Fruit fly (Drosophila melanogaster) whole organism, embryonic: ENCODE measurements around the gene CG31542.

ENCODE experiments used
- Antp ChIP-seq: fragments of 200-800 bp; sonication (Bioruptor generic); optimal IDR thresholded peaks from 3 replicates; lab custom pipeline; 2016; ENCODE audit warnings: missing biosample characterization, missing genetic modification characterization
- B-H2 ChIP-seq: fragments of 200-800 bp; sonication (Bioruptor generic); optimal IDR thresholded peaks from 2 replicates; lab custom pipeline; 2018; ENCODE audit warnings: missing biosample characterization, mild to moderate bottlenecking, missing genetic modification characterization
- CG11695 ChIP-seq: fragments of 200-800 bp; sonication (Bioruptor generic); IDR thresholded peaks from 3 replicates; pipeline ENCODE4 v1.3.6; 2022; ENCODE audit warnings: missing biosample characterization, missing genetic modification characterization
- CG12299 ChIP-seq: fragments of 200-800 bp; sonication (Bioruptor generic); optimal IDR thresholded peaks from 2 replicates; lab custom pipeline; 2018; ENCODE audit warnings: missing biosample characterization, mild to moderate bottlenecking, missing genetic modification characterization
- CG12744 ChIP-seq: fragments of 200-800 bp; sonication (Bioruptor generic); optimal IDR thresholded peaks from 2 replicates; lab custom pipeline; 2016; ENCODE audit warnings: missing biosample characterization, missing genetic modification characterization
- CG1529 ChIP-seq: fragments of 200-800 bp; sonication (Bioruptor generic); optimal IDR thresholded peaks from 3 replicates; lab custom pipeline; 2018; ENCODE audit warnings: missing biosample characterization, missing genetic modification characterization
- CG15601 ChIP-seq: fragments of 200-800 bp; sonication (Bioruptor generic); optimal IDR thresholded peaks from 3 replicates; lab custom pipeline; 2019; ENCODE audit warnings: missing biosample characterization, mild to moderate bottlenecking, missing genetic modification characterization, moderate library complexity
- CG15696 ChIP-seq: fragments of 200-800 bp; sonication (Bioruptor generic); optimal IDR thresholded peaks from 2 replicates; lab custom pipeline; 2019; ENCODE audit warnings: missing biosample characterization, mild to moderate bottlenecking, missing genetic modification characterization, moderate library complexity
- CG1647 ChIP-seq: fragments of 200-800 bp; sonication (Bioruptor generic); optimal IDR thresholded peaks from 3 replicates; lab custom pipeline; 2016; ENCODE audit warnings: missing biosample characterization, missing genetic modification characterization
- CG16779 ChIP-seq: fragments of 200-800 bp; sonication (Bioruptor generic); IDR thresholded peaks from 2 replicates; pipeline ENCODE4 v1.3.6; 2022; ENCODE audit warnings: missing biosample characterization, missing genetic modification characterization
- CG17802 ChIP-seq: fragments of 200-800 bp; sonication (Bioruptor generic); optimal IDR thresholded peaks from 2 replicates; lab custom pipeline; 2018; ENCODE audit warnings: missing biosample characterization, mild to moderate bottlenecking, missing genetic modification characterization, moderate library complexity
- CG17829 ChIP-seq: fragments of 200-800 bp; optimal IDR thresholded peaks from 2 replicates; lab custom pipeline; 2019; ENCODE audit warnings: missing biosample characterization, mild to moderate bottlenecking, missing genetic modification characterization, moderate library complexity
- CG2202 ChIP-seq: fragments of 200-800 bp; sonication (Bioruptor generic); optimal IDR thresholded peaks from 2 replicates; lab custom pipeline; 2018; ENCODE audit warnings: missing biosample characterization, mild to moderate bottlenecking, missing genetic modification characterization
- CG2889 ChIP-seq: fragments of 200-800 bp; sonication (Bioruptor generic); IDR thresholded peaks from 3 replicates; pipeline ENCODE4 v1.3.6; 2022; ENCODE audit warnings: missing biosample characterization, missing genetic modification characterization
- CG31224 ChIP-seq: fragments of 200-800 bp; sonication (Bioruptor generic); IDR thresholded peaks from 2 replicates; pipeline ENCODE4 v1.3.6; 2022; ENCODE audit warnings: missing biosample characterization, missing genetic modification characterization
- CG33557 ChIP-seq: fragments of 200-800 bp; sonication (Bioruptor generic); optimal IDR thresholded peaks from 2 replicates; lab custom pipeline; 2019; ENCODE audit warnings: missing biosample characterization, mild to moderate bottlenecking, missing genetic modification characterization, moderate library complexity
- CG34422 ChIP-seq: fragments of 200-800 bp; sonication (Bioruptor generic); IDR thresholded peaks from 3 replicates; pipeline ENCODE4 v1.3.6; 2022; ENCODE audit warnings: missing biosample characterization, missing genetic modification characterization
- CG3838 ChIP-seq: fragments of 200-800 bp; sonication (Bioruptor generic); optimal IDR thresholded peaks from 3 replicates; lab custom pipeline; 2016; ENCODE audit warnings: missing biosample characterization, missing genetic modification characterization
- CG42726 ChIP-seq: fragments of 200-800 bp; sonication (Bioruptor generic); IDR thresholded peaks from 2 replicates; pipeline ENCODE4 v1.3.6; 2022; ENCODE audit warnings: missing biosample characterization, missing genetic modification characterization; ENCODE audit not compliant: partially characterized antibody
- CG4282 ChIP-seq: fragments of 200-800 bp; sonication (Bioruptor generic); optimal IDR thresholded peaks from 2 replicates; lab custom pipeline; 2016; ENCODE audit warnings: missing biosample characterization, missing genetic modification characterization
- CG4424 ChIP-seq: fragments of 200-800 bp; sonication (Bioruptor generic); optimal IDR thresholded peaks from 3 replicates; lab custom pipeline; 2016; ENCODE audit warnings: missing biosample characterization, missing genetic modification characterization
- CG4707 ChIP-seq: fragments of 200-800 bp; sonication (Bioruptor generic); optimal IDR thresholded peaks from 2 replicates; lab custom pipeline; 2018; ENCODE audit warnings: missing biosample characterization, mild to moderate bottlenecking, missing genetic modification characterization, moderate library complexity
- CG7357 ChIP-seq: fragments of 200-800 bp; sonication (Bioruptor generic); IDR thresholded peaks from 3 replicates; pipeline ENCODE4 v1.3.6; 2022; ENCODE audit warnings: missing biosample characterization, missing genetic modification characterization
- CG7372 ChIP-seq: fragments of 200-800 bp; sonication (Bioruptor generic); IDR thresholded peaks from 2 replicates; pipeline ENCODE4 v1.3.6; 2022; ENCODE audit warnings: missing biosample characterization, missing genetic modification characterization
- CG8281 ChIP-seq: fragments of 200-800 bp; sonication (Bioruptor generic); optimal IDR thresholded peaks from 2 replicates; lab custom pipeline; 2018; ENCODE audit warnings: missing biosample characterization, mild to moderate bottlenecking, missing genetic modification characterization, moderate library complexity
- CG8478 ChIP-seq: fragments of >200 bp; optimal IDR thresholded peaks from 2 replicates; lab custom pipeline; 2018
- CG8944 ChIP-seq: fragments of 200-800 bp; sonication (Bioruptor generic); optimal IDR thresholded peaks from 3 replicates; lab custom pipeline; 2016; ENCODE audit warnings: missing biosample characterization, missing genetic modification characterization
- E2f1 ChIP-seq: fragments of 200-800 bp; sonication (Bioruptor generic); IDR thresholded peaks from 2 replicates; pipeline ENCODE4 v1.3.6; 2022; ENCODE audit warnings: missing biosample characterization, missing genetic modification characterization
- Ets65A ChIP-seq: fragments of 200-800 bp; sonication (Bioruptor generic); peaks from one replicate; lab custom pipeline; 2016; ENCODE audit warnings: missing biosample characterization, missing genetic modification characterization
- HHEX ChIP-seq: fragments of 200-800 bp; sonication (Bioruptor generic); optimal IDR thresholded peaks from 3 replicates; lab custom pipeline; 2017; ENCODE audit warnings: missing biosample characterization, mild to moderate bottlenecking, missing genetic modification characterization, missing genetic modification reagents
- HmgD ChIP-seq: fragments of 200-800 bp; sonication (Bioruptor generic); optimal IDR thresholded peaks from 3 replicates; lab custom pipeline; 2016; ENCODE audit warnings: missing biosample characterization, missing genetic modification characterization
- Med ChIP-seq: fragments of 200-800 bp; sonication (Bioruptor generic); peaks from one replicate; lab custom pipeline; 2016; ENCODE audit warnings: missing biosample characterization, missing genetic modification characterization, mild to moderate bottlenecking, inconsistent platforms, moderate library complexity
- PHDP ChIP-seq: fragments of 200-800 bp; sonication (Bioruptor generic); optimal IDR thresholded peaks from 3 replicates; lab custom pipeline; 2018; ENCODE audit warnings: missing biosample characterization, mild to moderate bottlenecking, missing genetic modification characterization, moderate library complexity
- Pdp1 ChIP-seq, 2 experiments: fragments of 200-800 bp; sonication (Bioruptor generic); optimal IDR thresholded peaks; 3 replicates each; lab custom pipeline; 2016; ENCODE audit warnings: missing biosample characterization in 2 of 2, missing genetic modification characterization in 2 of 2, mild to moderate bottlenecking in 1 of 2, moderate library complexity in 1 of 2
- Rx ChIP-seq: fragments of 200-800 bp; sonication (Bioruptor generic); IDR thresholded peaks from 2 replicates; pipeline ENCODE4 v1.3.6; 2022; ENCODE audit warnings: missing biosample characterization, missing genetic modification characterization
- Side ChIP-seq: fragments of 200-800 bp; sonication (Bioruptor generic); optimal IDR thresholded peaks from 2 replicates; lab custom pipeline; 2016; ENCODE audit warnings: missing biosample characterization, missing genetic modification characterization
- ara ChIP-seq: fragments of 200-800 bp; sonication (Bioruptor generic); IDR thresholded peaks from 2 replicates; pipeline ENCODE4 v1.3.6; 2022; ENCODE audit warnings: missing biosample characterization, missing genetic modification characterization
- cato ChIP-seq: fragments of 200-800 bp; sonication (Bioruptor generic); optimal IDR thresholded peaks from 2 replicates; lab custom pipeline; 2016; ENCODE audit warnings: missing biosample characterization, missing genetic modification characterization, borderline replicate concordance
- chinmo ChIP-seq: fragments of 200-800 bp; sonication (Bioruptor generic); IDR thresholded peaks from 4 replicates; pipeline ENCODE4 v1.3.6; 2022; ENCODE audit warnings: missing biosample characterization, missing genetic modification characterization; ENCODE audit not compliant: partially characterized antibody
- chn ChIP-seq: fragments of 200-800 bp; sonication (Bioruptor generic); optimal IDR thresholded peaks from 2 replicates; lab custom pipeline; 2016; ENCODE audit warnings: missing biosample characterization, missing genetic modification characterization
- crc ChIP-seq: fragments of 200-800 bp; sonication (Bioruptor generic); optimal IDR thresholded peaks from 2 replicates; lab custom pipeline; 2016; ENCODE audit warnings: missing biosample characterization, missing genetic modification characterization
- dmrt99B ChIP-seq: fragments of 200-800 bp; sonication (Bioruptor generic); optimal IDR thresholded peaks from 2 replicates; lab custom pipeline; 2018; ENCODE audit warnings: missing biosample characterization, mild to moderate bottlenecking, missing genetic modification characterization, moderate library complexity
- en ChIP-seq: fragments of 200-800 bp; sonication (Bioruptor generic); optimal IDR thresholded peaks from 2 replicates; lab custom pipeline; 2016; ENCODE audit warnings: missing biosample characterization, missing genetic modification characterization
- fu2 ChIP-seq: fragments of 200-800 bp; sonication (Bioruptor generic); optimal IDR thresholded peaks from 2 replicates; lab custom pipeline; 2016; ENCODE audit warnings: missing biosample characterization, missing genetic modification characterization
- maf-S ChIP-seq: fragments of 200-800 bp; sonication (Bioruptor generic); optimal IDR thresholded peaks from 2 replicates; lab custom pipeline; 2016; ENCODE audit warnings: missing biosample characterization, missing genetic modification characterization
- mld ChIP-seq: fragments of 200-800 bp; sonication (Bioruptor generic); IDR thresholded peaks from 3 replicates; pipeline ENCODE4 v1.3.6; 2022; ENCODE audit warnings: missing biosample characterization, missing genetic modification characterization; ENCODE audit not compliant: partially characterized antibody
- pros ChIP-seq: fragments of 200-800 bp; sonication (Bioruptor generic); optimal IDR thresholded peaks from 3 replicates; lab custom pipeline; 2019; ENCODE audit warnings: missing biosample characterization, mild to moderate bottlenecking, missing genetic modification characterization, moderate library complexity
- ssp ChIP-seq: fragments of 200-800 bp; sonication (Bioruptor generic); IDR thresholded peaks from 2 replicates; pipeline ENCODE4 v1.3.6; 2022; ENCODE audit warnings: missing biosample characterization, missing genetic modification characterization
- tio ChIP-seq: fragments of 200-800 bp; sonication (Bioruptor generic); optimal IDR thresholded peaks from 2 replicates; lab custom pipeline; 2017; ENCODE audit warnings: missing biosample characterization, missing genetic modification characterization, inconsistent platforms
- wek ChIP-seq: fragments of 200-800 bp; sonication (Bioruptor generic); optimal IDR thresholded peaks from 3 replicates; lab custom pipeline; 2018; ENCODE audit warnings: missing biosample characterization, mild to moderate bottlenecking, missing genetic modification characterization, moderate library complexity

CG31542 gene

dm6 chr3R:5392621-5393020 is 23.3 kb downstream of the CG31542 start, which contains the start of gene kkv (continued):
- TF ChIP-seq Antp (GFP tag; lab: Kevin White, UChicago) (no peak), Ets65A (peak; percentile 17), CG12744 (GFP tag; lab: Kevin White, UChicago) (no peak), CG34422 (GFP tag; lab: Robert Waterston, UW) (0 out of 3 replicates have a peak, but pooled peaks have one; percentile 33), CG31224 (GFP tag; lab: Robert Waterston, UW) (no peak), CG33557 (GFP tag; lab: Kevin White, UChicago) (no peak), wek (no peak), cato (GFP tag; lab: Kevin White, UChicago) (no peak), chinmo (peak; percentile 92), HHEX (GFP tag; lab: Kevin White, UChicago) (no peak)
- TF ChIP-seq, all 482 proteins: peak for 27

- peak; percentile 41 for TF ChIP-seq CG15601 (tag; lab: Kevin White, UChicago)
- TF ChIP-seq Rx (GFP tag; lab: Robert Waterston, UW): no peak
- TF ChIP-seq CG2889 (GFP tag; lab: Robert Waterston, UW): no peak
- no peak for TF ChIP-seq mld (GFP tag; lab: Robert Waterston, UW)
- TF ChIP-seq CG8281 (tag; lab: Kevin White, UChicago): no peak
- TF ChIP-seq HmgD (GFP tag; lab: Kevin White, UChicago): no peak
- no peak for TF ChIP-seq maf-S (GFP tag; lab: Kevin White, UChicago)
- no peak for TF ChIP-seq CG4707 (GFP tag; lab: Kevin White, UChicago)
- no peak for TF ChIP-seq tio (GFP tag; lab: Kevin White, UChicago)
- TF ChIP-seq CG17829 (tag; lab: Kevin White, UChicago): no peak
- peak; percentile 29 for TF ChIP-seq B-H2 (GFP tag; lab: Kevin White, UChicago)
- TF ChIP-seq Pdp1 (GFP tag; optimal IDR thresholded peaks at IDR 0.05; lab: Kevin White, UChicago): peak in 1 of 2 experiments; percentile 42
- no peak for TF ChIP-seq CG2202 (tag; lab: Kevin White, UChicago)
- no peak for TF ChIP-seq CG1647
- TF ChIP-seq CG15696 (tag; lab: Kevin White, UChicago): no peak
- no peak for TF ChIP-seq ssp (GFP tag; lab: Robert Waterston, UW)
- TF ChIP-seq CG7357 (GFP tag; lab: Robert Waterston, UW): no peak
- TF ChIP-seq CG1529 (GFP tag; lab: Kevin White, UChicago): no peak
- TF ChIP-seq E2f1 (GFP tag; lab: Robert Waterston, UW): no peak
- TF ChIP-seq CG17802 (tag; lab: Kevin White, UChicago): no peak
- TF ChIP-seq Side: no peak
- TF ChIP-seq pros (GFP tag; lab: Kevin White, UChicago): no peak
- TF ChIP-seq Med (GFP tag; lab: Kevin White, UChicago): peak; percentile 84
- no peak for TF ChIP-seq CG42726 (GFP tag; lab: Robert Waterston, UW)
- no peak for TF ChIP-seq ara (GFP tag; lab: Robert Waterston, UW)
- TF ChIP-seq CG4424 (GFP tag; lab: Kevin White, UChicago): no peak
- no peak for TF ChIP-seq CG3838
- peak; percentile 11 for TF ChIP-seq CG12299
- TF ChIP-seq PHDP (tag; lab: Kevin White, UChicago): peak; percentile 61
- no peak for TF ChIP-seq en
- peak; percentile 91 for TF ChIP-seq CG11695
- no peak for TF ChIP-seq CG7372 (GFP tag; lab: Robert Waterston, UW)
- no peak for TF ChIP-seq dmrt99B (tag; lab: Kevin White, UChicago)
- no peak for TF ChIP-seq chn (GFP tag; lab: Kevin White, UChicago)
- no peak for TF ChIP-seq CG8944 (GFP tag; lab: Kevin White, UChicago)
- no peak for TF ChIP-seq crc
- no peak for TF ChIP-seq CG16779
- TF ChIP-seq CG4282: no peak
- TF ChIP-seq CG8478 (lab: Kevin White, UChicago): no peak
- no peak for TF ChIP-seq fu2 (GFP tag; lab: Kevin White, UChicago)
Observed at dm6 chr3R:5393742-5394391, 24.5 kb downstream of the CG31542 start, which contains the start of gene CG1172. Gene CG1172 (plus strand): TSS chr3R:5393922.
